1 fruit fly cellular context compared by ENCODE assay signal in the genomic region with DNA sequence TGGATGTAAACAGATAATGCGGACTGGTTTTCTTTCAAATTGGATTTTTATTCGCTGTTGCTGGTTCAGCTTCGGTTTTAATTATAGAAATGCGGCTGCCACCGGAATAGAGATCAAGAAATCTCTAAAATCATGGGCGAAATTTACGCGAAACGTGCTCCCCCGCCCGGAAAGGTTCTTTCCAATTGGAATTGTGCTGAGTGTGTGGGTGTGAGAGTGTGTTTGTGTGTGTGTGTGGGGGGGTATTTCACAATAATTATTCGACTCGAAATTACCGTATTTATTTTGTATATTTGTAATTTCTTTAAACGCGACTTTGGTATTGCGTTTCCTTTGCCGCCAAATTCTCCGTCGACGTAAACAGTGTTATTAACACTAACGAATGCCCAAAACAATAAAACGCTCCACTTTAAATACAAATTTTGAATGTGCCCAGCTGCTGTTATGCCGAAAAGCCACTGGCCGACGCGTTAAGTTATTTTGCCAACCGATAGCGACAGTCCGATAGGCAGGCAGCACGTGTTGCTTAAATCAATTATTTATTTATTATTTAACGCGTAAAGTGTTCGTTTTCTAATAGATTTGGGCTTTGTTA.
TF ChIP-seq lines count a peak whose summit lies in the region.

Gene Gclc (minus strand): TSS at position 431 of the 595 bp plus-strand sequence.

TF ChIP-seq in whole organism, embryonic, 481 proteins besides CTCF, POLR2A, EP300 and RAD21 (continued from another document):
- peak; percentile 75 for TF ChIP-seq cg (GFP tag; optimal IDR thresholded peaks at IDR 0.05; lab: Kevin White, UChicago)
- no peak for TF ChIP-seq mld (GFP tag; IDR thresholded peaks at IDR 0.05; lab: Robert Waterston, UW; ENCODE audit: partially characterized antibody)
- TF ChIP-seq ind (GFP tag; optimal IDR thresholded peaks at IDR 0.05; lab: Kevin White, UChicago) = no peak
- no peak for TF ChIP-seq Chrac-16 (GFP tag; optimal IDR thresholded peaks at IDR 0.05; lab: Kevin White, UChicago)
- TF ChIP-seq eyg (GFP tag; optimal IDR thresholded peaks at IDR 0.05; lab: Kevin White, UChicago) = no peak
- TF ChIP-seq CHES-1-like (GFP tag; optimal IDR thresholded peaks at IDR 0.05; lab: Kevin White, UChicago) = no peak
- TF ChIP-seq CG1792 (GFP tag; optimal IDR thresholded peaks at IDR 0.05; lab: Kevin White, UChicago) = no peak
- no peak for TF ChIP-seq h (optimal IDR thresholded peaks at IDR 0.05; lab: Kevin White, UChicago)
- no peak for TF ChIP-seq CG18262 (tag; optimal IDR thresholded peaks at IDR 0.05; lab: Kevin White, UChicago)
- TF ChIP-seq dmrt99B (tag; optimal IDR thresholded peaks at IDR 0.05; lab: Kevin White, UChicago) = no peak
- TF ChIP-seq CG10147 (GFP tag; optimal IDR thresholded peaks at IDR 0.05; lab: Kevin White, UChicago) = no peak
- TF ChIP-seq odd (GFP tag; optimal IDR thresholded peaks at IDR 0.05; lab: Kevin White, UChicago) = peak; percentile 15
- TF ChIP-seq hth (optimal IDR thresholded peaks at IDR 0.05; lab: Kevin White, UChicago) = no peak
- TF ChIP-seq CG12769 (tag; optimal IDR thresholded peaks at IDR 0.05; lab: Kevin White, UChicago) = peak; percentile 36
- TF ChIP-seq Doc3 (GFP tag; IDR thresholded peaks at IDR 0.05; lab: Robert Waterston, UW; ENCODE audit: partially characterized antibody) = 0 out of 3 replicates have a peak, but pooled peaks have one; percentile 35
- TF ChIP-seq CG11247 (GFP tag; IDR thresholded peaks at IDR 0.05; lab: Robert Waterston, UW) = no peak
- no peak for TF ChIP-seq CG18619 (GFP tag; optimal IDR thresholded peaks at IDR 0.05; lab: Kevin White, UChicago)
- TF ChIP-seq CG6272 (GFP tag; IDR thresholded peaks at IDR 0.05; lab: Robert Waterston, UW) = no peak
- no peak for TF ChIP-seq CG4282 (GFP tag; optimal IDR thresholded peaks at IDR 0.05; lab: Kevin White, UChicago)
- TF ChIP-seq CG10366 (GFP tag; IDR thresholded peaks at IDR 0.05; lab: Robert Waterston, UW) = no peak
- TF ChIP-seq CG3281 (GFP tag; optimal IDR thresholded peaks at IDR 0.05; lab: Kevin White, UChicago) = peak; percentile 11
- TF ChIP-seq ci (GFP tag; IDR thresholded peaks at IDR 0.05; lab: Robert Waterston, UW) = 0 out of 3 replicates have a peak, but pooled peaks have one; percentile 37
- peak; percentile 50 for TF ChIP-seq E2f2 (GFP tag; IDR thresholded peaks at IDR 0.05; lab: Robert Waterston, UW)
- TF ChIP-seq Ets97D (GFP tag; optimal IDR thresholded peaks at IDR 0.05; lab: Kevin White, UChicago) = peak; percentile 36
- TF ChIP-seq CG8290 (GFP tag; optimal IDR thresholded peaks at IDR 0.05; lab: Kevin White, UChicago) = no peak
- peak in 1 of 2 experiments; percentile 13 for TF ChIP-seq CG8290 (tag; optimal IDR thresholded peaks at IDR 0.05; lab: Kevin White, UChicago)
- TF ChIP-seq lov (optimal IDR thresholded peaks at IDR 0.05; lab: Kevin White, UChicago) = no peak
- no peak for TF ChIP-seq lov (GFP tag; IDR thresholded peaks at IDR 0.05; lab: Robert Waterston, UW)
- no peak for TF ChIP-seq tio (GFP tag; optimal IDR thresholded peaks at IDR 0.05; lab: Kevin White, UChicago)
- no peak for TF ChIP-seq az2 (GFP tag; optimal IDR thresholded peaks at IDR 0.05; lab: Kevin White, UChicago)
- TF ChIP-seq CG6854 (GFP tag; optimal IDR thresholded peaks at IDR 0.05; lab: Kevin White, UChicago) = no peak
- TF ChIP-seq CG10431 (GFP tag; optimal IDR thresholded peaks at IDR 0.05; lab: Kevin White, UChicago) = no peak
- TF ChIP-seq CG6765 (GFP tag; optimal IDR thresholded peaks at IDR 0.05; lab: Kevin White, UChicago) = no peak
- TF ChIP-seq Dref (GFP tag; IDR thresholded peaks at IDR 0.05; lab: Robert Waterston, UW) = peak; percentile 60
- 0 out of 4 replicates have a peak, but pooled peaks have one; percentile 22 for TF ChIP-seq chinmo (GFP tag; IDR thresholded peaks at IDR 0.05; lab: Robert Waterston, UW; ENCODE audit: partially characterized antibody)
- peak; percentile 53 for TF ChIP-seq sens (GFP tag; lab: Kevin White, UChicago)
- no peak for TF ChIP-seq hbn (GFP tag; IDR thresholded peaks at IDR 0.05; lab: Robert Waterston, UW; ENCODE audit: partially characterized antibody)
- peak; percentile 25; the same call in 1 of the 3 replicates for TF ChIP-seq row (GFP tag; IDR thresholded peaks at IDR 0.05; lab: Robert Waterston, UW)
- no peak for TF ChIP-seq CG4617 (GFP tag; optimal IDR thresholded peaks at IDR 0.05; lab: Kevin White, UChicago; ENCODE audit: borderline replicate concordance)
- TF ChIP-seq exex (tag; optimal IDR thresholded peaks at IDR 0.05; lab: Kevin White, UChicago) = peak; percentile 28
- peak; percentile 23; the same call in 1 of the 3 replicates for TF ChIP-seq Opbp (GFP tag; IDR thresholded peaks at IDR 0.05; lab: Robert Waterston, UW; ENCODE audit: partially characterized antibody)
- TF ChIP-seq tna (GFP tag; IDR thresholded peaks at IDR 0.05; lab: Robert Waterston, UW; ENCODE audit: partially characterized antibody) = no peak
- TF ChIP-seq tll (GFP tag; optimal IDR thresholded peaks at IDR 0.05; lab: Kevin White, UChicago) = no peak
- TF ChIP-seq vvl (GFP tag; IDR thresholded peaks at IDR 0.05; lab: Robert Waterston, UW) = peak; percentile 33; the same call in 1 of the 2 replicates
- TF ChIP-seq Sry-δ (GFP tag; optimal IDR thresholded peaks at IDR 0.05; lab: Kevin White, UChicago) = peak; percentile 28
- TF ChIP-seq Nf-YC (tag; optimal IDR thresholded peaks at IDR 0.05; lab: Kevin White, UChicago) = peak; percentile 14
- no peak for TF ChIP-seq slou (GFP tag; optimal IDR thresholded peaks at IDR 0.05; lab: Kevin White, UChicago)
- no peak for TF ChIP-seq Awh (GFP tag; IDR thresholded peaks at IDR 0.05; lab: Robert Waterston, UW)
- no peak for TF ChIP-seq ems (GFP tag; optimal IDR thresholded peaks at IDR 0.05; lab: Kevin White, UChicago)
- TF ChIP-seq CG4404 (GFP tag; IDR thresholded peaks at IDR 0.05; lab: Robert Waterston, UW) = no peak
- TF ChIP-seq Ssrp (tag; optimal IDR thresholded peaks at IDR 0.05; lab: Kevin White, UChicago) = no peak
- peak; percentile 31 for TF ChIP-seq CG12659 (GFP tag; optimal IDR thresholded peaks at IDR 0.05; lab: Kevin White, UChicago)
- peak; percentile 43 for TF ChIP-seq Dp (GFP tag; optimal IDR thresholded peaks at IDR 0.05; lab: Kevin White, UChicago)
- TF ChIP-seq CG31388 (GFP tag; optimal IDR thresholded peaks at IDR 0.05; lab: Kevin White, UChicago) = no peak
- no peak for TF ChIP-seq CG7745 (tag; optimal IDR thresholded peaks at IDR 0.05; lab: Kevin White, UChicago)
- TF ChIP-seq CG12104 (GFP tag; optimal IDR thresholded peaks at IDR 0.05; lab: Kevin White, UChicago) = no peak
- TF ChIP-seq CG3847 (GFP tag; IDR thresholded peaks at IDR 0.05; lab: Robert Waterston, UW) = 0 out of 2 replicates have a peak, but pooled peaks have one; percentile 30
- TF ChIP-seq Hmr (GFP tag; optimal IDR thresholded peaks at IDR 0.05; lab: Kevin White, UChicago) = peak; percentile 50
- peak; percentile 56 for TF ChIP-seq Jarid2 (GFP tag; optimal IDR thresholded peaks at IDR 0.05; lab: Kevin White, UChicago)
- no peak for TF ChIP-seq Lhr (GFP tag; optimal IDR thresholded peaks at IDR 0.05; lab: Kevin White, UChicago)
- TF ChIP-seq tgo (GFP tag; IDR thresholded peaks at IDR 0.05; lab: Robert Waterston, UW) = no peak
- peak; percentile 31 to 90 for TF ChIP-seq insv (GFP tag; optimal IDR thresholded peaks at IDR 0.05; lab: Kevin White, UChicago)
- no peak for TF ChIP-seq CG15011 (GFP tag; optimal IDR thresholded peaks at IDR 0.05; lab: Kevin White, UChicago)
- TF ChIP-seq CG11093 (GFP tag; IDR thresholded peaks at IDR 0.05; lab: Robert Waterston, UW) = no peak
- TF ChIP-seq Bteb2 (GFP tag; optimal IDR thresholded peaks at IDR 0.05; lab: Kevin White, UChicago) = peak; percentile 0
- TF ChIP-seq Bgb (GFP tag; IDR thresholded peaks at IDR 0.05; lab: Robert Waterston, UW; ENCODE audit: partially characterized antibody) = peak; percentile 11; the same call in 1 of the 2 replicates
- no peak for TF ChIP-seq jigr1 (GFP tag; IDR thresholded peaks at IDR 0.05; lab: Robert Waterston, UW)
- TF ChIP-seq CG8089 (GFP tag; optimal IDR thresholded peaks at IDR 0.05; lab: Kevin White, UChicago) = no peak
- no peak for TF ChIP-seq TFAM (GFP tag; optimal IDR thresholded peaks at IDR 0.05; lab: Kevin White, UChicago)
- TF ChIP-seq CG18476 (GFP tag; optimal IDR thresholded peaks at IDR 0.05; lab: Kevin White, UChicago) = no peak
- no peak for TF ChIP-seq MTF-1 (GFP tag; optimal IDR thresholded peaks at IDR 0.05; lab: Kevin White, UChicago; ENCODE audit: borderline replicate concordance)
- no peak for TF ChIP-seq B-H2 (GFP tag; optimal IDR thresholded peaks at IDR 0.05; lab: Kevin White, UChicago)
- no peak for TF ChIP-seq CG1832 (GFP tag; optimal IDR thresholded peaks at IDR 0.05; lab: Kevin White, UChicago)
- TF ChIP-seq Hmx (GFP tag; optimal IDR thresholded peaks at IDR 0.05; lab: Kevin White, UChicago) = no peak
- no peak for TF ChIP-seq Trl (optimal IDR thresholded peaks at IDR 0.05; lab: Kevin White, UChicago)
- TF ChIP-seq Trl (GFP tag; optimal IDR thresholded peaks at IDR 0.05; lab: Kevin White, UChicago) = no peak
- no peak for TF ChIP-seq kni (GFP tag; optimal IDR thresholded peaks at IDR 0.05; lab: Kevin White, UChicago)
- 0 out of 2 replicates have a peak, but pooled peaks have one; percentile 8 for TF ChIP-seq Atf6 (GFP tag; IDR thresholded peaks at IDR 0.05; lab: Robert Waterston, UW)
- peak; percentile 34; the same call in 1 of the 3 replicates for TF ChIP-seq HLH4C (GFP tag; IDR thresholded peaks at IDR 0.05; lab: Robert Waterston, UW; ENCODE audit: partially characterized antibody)
- peak; percentile 55 for TF ChIP-seq Elba2 (GFP tag; optimal IDR thresholded peaks at IDR 0.05; lab: Kevin White, UChicago)
- no peak for TF ChIP-seq CG8478 (optimal IDR thresholded peaks at IDR 0.05; lab: Kevin White, UChicago)
- TF ChIP-seq Meics (GFP tag; optimal IDR thresholded peaks at IDR 0.05; lab: Kevin White, UChicago) = no peak
- peak; percentile 19 for TF ChIP-seq nau (GFP tag; optimal IDR thresholded peaks at IDR 0.05; lab: Kevin White, UChicago)
- no peak for TF ChIP-seq phol (tag; optimal IDR thresholded peaks at IDR 0.05; lab: Kevin White, UChicago)
- TF ChIP-seq gfzf (GFP tag; optimal IDR thresholded peaks at IDR 0.05; lab: Kevin White, UChicago) = peak; percentile 77
- peak; percentile 47 for TF ChIP-seq scrt (GFP tag; optimal IDR thresholded peaks at IDR 0.05; lab: Kevin White, UChicago)
- no peak for TF ChIP-seq CG13296 (GFP tag; optimal IDR thresholded peaks at IDR 0.05; lab: Kevin White, UChicago)
- TF ChIP-seq ken (GFP tag; IDR thresholded peaks at IDR 0.05; lab: Robert Waterston, UW) = 0 out of 3 replicates have a peak, but pooled peaks have one; percentile 18
- TF ChIP-seq CG1603 (tag; optimal IDR thresholded peaks at IDR 0.05; lab: Kevin White, UChicago) = peak; percentile 42
- TF ChIP-seq CG10321 (GFP tag; IDR thresholded peaks at IDR 0.05; lab: Robert Waterston, UW) = no peak
- no peak for TF ChIP-seq CG10209 (GFP tag; optimal IDR thresholded peaks at IDR 0.05; lab: Kevin White, UChicago)
- TF ChIP-seq CG15696 (tag; optimal IDR thresholded peaks at IDR 0.05; lab: Kevin White, UChicago) = no peak
- TF ChIP-seq CG31224 (GFP tag; IDR thresholded peaks at IDR 0.05; lab: Robert Waterston, UW) = no peak
- TF ChIP-seq CG15269 (tag; optimal IDR thresholded peaks at IDR 0.05; lab: Kevin White, UChicago) = no peak
- no peak for TF ChIP-seq gcm (GFP tag; optimal IDR thresholded peaks at IDR 0.05; lab: Kevin White, UChicago)
- no peak for TF ChIP-seq CG31441 (GFP tag; IDR thresholded peaks at IDR 0.05; lab: Robert Waterston, UW)
- TF ChIP-seq CG34376 (GFP tag; optimal IDR thresholded peaks at IDR 0.05; lab: Kevin White, UChicago) = peak; percentile 41
- TF ChIP-seq ttk (GFP tag; IDR thresholded peaks at IDR 0.05; lab: Robert Waterston, UW) = no peak
- no peak for TF ChIP-seq toy (GFP tag; IDR thresholded peaks at IDR 0.05; lab: Robert Waterston, UW)
- TF ChIP-seq ERR (GFP tag; optimal IDR thresholded peaks at IDR 0.05; lab: Kevin White, UChicago) = no peak
